Worm (Caenorhabditis elegans) whole organism, L4 larva: ENCODE measurements around the gene cyp-25A3.

ENCODE experiments used
- F26F4.8 ChIP-seq: fragments of 200-800 bp; sonication (Bioruptor generic); conservative IDR thresholded peaks from 2 replicates; pipeline ENCODE4 v1.3.6; 2022; ENCODE audit warnings: missing genetic modification characterization, missing compliant biosample characterization
- Y105C5A.15 ChIP-seq: fragments of 200-800 bp; sonication (Bioruptor generic); IDR thresholded peaks from 2 replicates; pipeline ENCODE4 v1.3.6; 2022; ENCODE audit warnings: missing genetic modification characterization, missing compliant biosample characterization
- ces-1 ChIP-seq: fragments of 150-350 bp; sonication (generic microtip); optimal IDR thresholded peaks from 4 replicates; lab custom pipeline; 2014; ENCODE audit warnings: missing biosample characterization, missing genetic modification reagents, missing genetic modification characterization
- daf-8 ChIP-seq: fragments of 200-800 bp; sonication (Bioruptor generic); IDR thresholded peaks from 2 replicates; pipeline ENCODE4 v1.3.6; 2022; ENCODE audit warnings: missing genetic modification characterization, missing compliant biosample characterization
- lin-38 ChIP-seq: fragments of 200-800 bp; sonication (Bioruptor generic); IDR thresholded peaks from 2 replicates; pipeline ENCODE4 v1.3.6; 2022; ENCODE audit warnings: missing genetic modification reagents, missing genetic modification characterization, missing compliant biosample characterization
- snpc-4 ChIP-seq: fragments of 150-350 bp; optimal IDR thresholded peaks from 2 replicates; lab custom pipeline; 2014; ENCODE audit warnings: missing biosample characterization, missing genetic modification characterization
- unc-39 ChIP-seq: sonication (generic microtip); optimal IDR thresholded peaks from 2 replicates; lab custom pipeline; 2017; ENCODE audit warnings: missing biosample characterization, missing genetic modification characterization

DNA sequence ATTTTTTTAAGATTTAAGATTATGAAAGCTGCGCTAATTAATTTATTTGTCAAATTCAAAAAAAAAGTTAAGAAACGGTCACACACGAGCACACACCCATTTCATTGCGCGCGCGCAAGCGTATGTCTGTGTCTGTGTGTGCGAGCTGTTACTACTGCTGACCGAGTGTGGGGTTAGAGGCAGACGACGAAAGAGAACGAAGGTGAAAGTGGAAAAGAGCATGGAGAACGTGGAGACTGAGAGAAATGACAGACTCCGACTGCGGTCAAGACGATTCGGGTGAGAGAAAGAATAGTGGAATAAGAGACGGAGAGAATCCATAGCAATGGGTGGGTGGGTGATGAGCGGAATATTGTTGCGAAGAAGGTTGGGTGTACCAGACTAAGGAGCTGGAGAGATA lies 19.4 kb downstream of the cyp-25A3 start:
- TF ChIP-seq ces-1 (GFP tag; lab: Kevin White, UChicago) = no peak
- TF ChIP-seq Y105C5A.15 (GFP tag; lab: Robert Waterston, UW) = no peak
- no peak for TF ChIP-seq daf-8
- TF ChIP-seq unc-39 (tag; lab: Kevin White, UChicago) = no peak
- no peak for TF ChIP-seq F26F4.8 (GFP tag; lab: Robert Waterston, UW)
- no peak for TF ChIP-seq lin-38 (GFP tag; lab: Robert Waterston, UW)
- no peak for TF ChIP-seq snpc-4
